Fruit fly (Drosophila melanogaster) whole organism, embryonic: Measurements from ENCODE around the gene H15.

Source experiments
- CG1024 ChIP-seq: fragments of 200-800 bp; sonication (Bioruptor generic); IDR thresholded peaks from 2 replicates; pipeline ENCODE4 v1.3.6; 2022; ENCODE audit warnings: missing biosample characterization, missing genetic modification characterization
- CG10543 ChIP-seq: fragments of 200-800 bp; sonication (Bioruptor generic); optimal IDR thresholded peaks from 3 replicates; lab custom pipeline; 2017; ENCODE audit warnings: missing biosample characterization, mild to moderate bottlenecking, missing genetic modification characterization, moderate library complexity
- CG10654 ChIP-seq: fragments of 200-800 bp; sonication (Bioruptor generic); optimal IDR thresholded peaks from 2 replicates; lab custom pipeline; 2016; ENCODE audit warnings: missing biosample characterization, missing genetic modification characterization
- CG12219 ChIP-seq: fragments of 200-800 bp; sonication (Bioruptor generic); optimal IDR thresholded peaks from 3 replicates; lab custom pipeline; 2018; ENCODE audit warnings: missing biosample characterization, mild to moderate bottlenecking, missing genetic modification characterization
- CG16813 ChIP-seq: fragments of 200-800 bp; sonication (Bioruptor generic); IDR thresholded peaks from 3 replicates; pipeline ENCODE4 v1.3.6; 2022; ENCODE audit warnings: missing biosample characterization, missing genetic modification characterization; ENCODE audit not compliant: partially characterized antibody
- CG17186 ChIP-seq: fragments of 200-800 bp; sonication (Bioruptor generic); optimal IDR thresholded peaks from 3 replicates; lab custom pipeline; 2017; ENCODE audit warnings: missing biosample characterization, missing genetic modification reagents, missing genetic modification characterization
- CG1792 ChIP-seq: fragments of 200-800 bp; sonication (Bioruptor generic); optimal IDR thresholded peaks from 2 replicates; lab custom pipeline; 2016; ENCODE audit warnings: missing biosample characterization, missing genetic modification characterization
- CG2875 ChIP-seq: fragments of 200-800 bp; sonication (Bioruptor generic); optimal IDR thresholded peaks from 2 replicates; lab custom pipeline; 2017; ENCODE audit warnings: missing biosample characterization, mild to moderate bottlenecking, missing genetic modification characterization, missing genetic modification reagents
- CG31441 ChIP-seq: fragments of 200-800 bp; sonication (Bioruptor generic); IDR thresholded peaks from 2 replicates; pipeline ENCODE4 v1.3.6; 2022; ENCODE audit warnings: missing biosample characterization, missing genetic modification characterization
- CG32767 ChIP-seq: fragments of 200-800 bp; sonication (Bioruptor generic); IDR thresholded peaks from 2 replicates; pipeline ENCODE4 v1.3.6; 2022; ENCODE audit warnings: missing biosample characterization, missing genetic modification characterization
- CG34376 ChIP-seq: fragments of 200-800 bp; sonication (Bioruptor generic); optimal IDR thresholded peaks from 2 replicates; lab custom pipeline; 2018; ENCODE audit warnings: missing biosample characterization, mild to moderate bottlenecking, missing genetic modification characterization
- CG6254 ChIP-seq: fragments of 200-800 bp; sonication (Bioruptor generic); optimal IDR thresholded peaks from 3 replicates; lab custom pipeline; 2017; ENCODE audit warnings: mild to moderate bottlenecking, missing biosample characterization, missing genetic modification reagents, missing genetic modification characterization
- CG6813 ChIP-seq: fragments of 200-800 bp; sonication (Bioruptor generic); optimal IDR thresholded peaks from 2 replicates; lab custom pipeline; 2017; ENCODE audit warnings: missing biosample characterization, missing genetic modification characterization, mild to moderate bottlenecking, moderate library complexity, missing genetic modification reagents
- CG9797 ChIP-seq: fragments of 200-800 bp; sonication (Bioruptor generic); optimal IDR thresholded peaks from 3 replicates; lab custom pipeline; 2018; ENCODE audit warnings: missing biosample characterization, mild to moderate bottlenecking, missing genetic modification characterization
- CkIIα-i1 ChIP-seq: fragments of 200-800 bp; sonication (Bioruptor generic); IDR thresholded peaks from 2 replicates; pipeline ENCODE4 v1.3.6; 2022; ENCODE audit warnings: missing biosample characterization, missing genetic modification characterization
- Dfd ChIP-seq, 2 experiments: fragments of >200 bp; optimal IDR thresholded peaks; 2 replicates each; lab custom pipeline; 2017; ENCODE audit warnings: missing biosample characterization in 2 of 2, missing genetic modification characterization in 2 of 2
- Dip2 ChIP-seq: fragments of 200-800 bp; sonication (Bioruptor generic); IDR thresholded peaks from 2 replicates; pipeline ENCODE4 v1.3.6; 2022; ENCODE audit warnings: missing biosample characterization, missing genetic modification characterization
- E2f1 ChIP-seq: fragments of 200-800 bp; sonication (Bioruptor generic); IDR thresholded peaks from 2 replicates; pipeline ENCODE4 v1.3.6; 2022; ENCODE audit warnings: missing biosample characterization, missing genetic modification characterization
- GATAe ChIP-seq: fragments of 200-800 bp; sonication (Bioruptor generic); conservative IDR thresholded peaks from 2 replicates; pipeline ENCODE4 v1.3.6; 2022; ENCODE audit warnings: missing biosample characterization, missing genetic modification characterization
- HmgZ ChIP-seq: fragments of 200-800 bp; sonication (Bioruptor generic); optimal IDR thresholded peaks from 2 replicates; lab custom pipeline; 2018; ENCODE audit warnings: missing biosample characterization, mild to moderate bottlenecking, missing genetic modification characterization
- Lhr ChIP-seq: fragments of 200-800 bp; sonication (Bioruptor generic); optimal IDR thresholded peaks from 3 replicates; lab custom pipeline; 2017; ENCODE audit warnings: mild to moderate bottlenecking, missing biosample characterization, missing genetic modification reagents, missing genetic modification characterization
- Nf-YC ChIP-seq: fragments of 200-800 bp; optimal IDR thresholded peaks from 3 replicates; lab custom pipeline; 2019; ENCODE audit warnings: missing biosample characterization, mild to moderate bottlenecking, missing genetic modification characterization, moderate library complexity
- Oaz ChIP-seq: fragments of 200-800 bp; sonication (Bioruptor generic); IDR thresholded peaks from 2 replicates; pipeline ENCODE4 v1.3.6; 2022; ENCODE audit warnings: missing biosample characterization, missing genetic modification characterization
- Optix ChIP-seq: fragments of 200-800 bp; sonication (Bioruptor generic); IDR thresholded peaks from 3 replicates; pipeline ENCODE4 v1.3.6; 2022; ENCODE audit warnings: missing biosample characterization, missing genetic modification characterization
- Ravus ChIP-seq: fragments of 200-800 bp; sonication (Bioruptor generic); IDR thresholded peaks from 2 replicates; pipeline ENCODE4 v1.3.6; 2022; ENCODE audit warnings: missing biosample characterization, missing genetic modification characterization
- Tbp ChIP-seq: fragments of >200 bp; optimal IDR thresholded peaks from 2 replicates; lab custom pipeline; 2018; ENCODE audit warnings: missing biosample characterization, missing genetic modification characterization
- Usf ChIP-seq: fragments of 200-800 bp; sonication (Bioruptor generic); optimal IDR thresholded peaks from 2 replicates; lab custom pipeline; 2017; ENCODE audit warnings: missing genotype, missing biosample characterization, missing genetic modification characterization
- YL-1 ChIP-seq: fragments of 200-800 bp; sonication (Bioruptor generic); optimal IDR thresholded peaks from 3 replicates; lab custom pipeline; 2017; ENCODE audit warnings: missing biosample characterization, mild to moderate bottlenecking, missing genetic modification characterization
- ab ChIP-seq: fragments of 200-800 bp; sonication (Bioruptor generic); optimal IDR thresholded peaks from 2 replicates; lab custom pipeline; 2016; ENCODE audit warnings: missing biosample characterization, missing genetic modification characterization
- amos ChIP-seq: fragments of 200-800 bp; sonication (Bioruptor generic); IDR thresholded peaks from 2 replicates; pipeline ENCODE4 v1.3.6; 2022; ENCODE audit warnings: missing biosample characterization, missing genetic modification characterization; ENCODE audit not compliant: partially characterized antibody
- bigmax ChIP-seq: fragments of 200-800 bp; sonication (Bioruptor generic); optimal IDR thresholded peaks from 2 replicates; lab custom pipeline; 2018; ENCODE audit warnings: missing biosample characterization, mild to moderate bottlenecking, missing genetic modification characterization
- cad ChIP-seq: fragments of >200 bp; optimal IDR thresholded peaks from 2 replicates; lab custom pipeline; 2017; ENCODE audit warnings: missing biosample characterization, missing genetic modification characterization
- chn ChIP-seq: fragments of 200-800 bp; sonication (Bioruptor generic); optimal IDR thresholded peaks from 2 replicates; lab custom pipeline; 2016; ENCODE audit warnings: missing biosample characterization, missing genetic modification characterization
- fu2 ChIP-seq: fragments of 200-800 bp; sonication (Bioruptor generic); optimal IDR thresholded peaks from 2 replicates; lab custom pipeline; 2016; ENCODE audit warnings: missing biosample characterization, missing genetic modification characterization
- h ChIP-seq: fragments of >200 bp; optimal IDR thresholded peaks from 2 replicates; lab custom pipeline; 2017
- kni ChIP-seq: fragments of 200-800 bp; sonication (Bioruptor generic); optimal IDR thresholded peaks from 3 replicates; lab custom pipeline; 2017; ENCODE audit warnings: mild to moderate bottlenecking, missing biosample characterization, missing genetic modification reagents, missing genetic modification characterization
- lola ChIP-seq, 3 experiments: fragments of >200 bp in 2 of 3; fragments of 200-800 bp in 1 of 3; sonication (Bioruptor generic) in 1 of 3; optimal IDR thresholded peaks; 2 replicates each; lab custom pipeline; 2017 to 2019; ENCODE audit warnings: missing biosample characterization in 3 of 3, missing genetic modification characterization in 3 of 3, mild to moderate bottlenecking in 1 of 3, moderate library complexity in 1 of 3
- mam ChIP-seq: fragments of 200-800 bp; sonication (Bioruptor generic); optimal IDR thresholded peaks from 3 replicates; lab custom pipeline; 2016; ENCODE audit warnings: missing biosample characterization, missing genetic modification characterization
- odd ChIP-seq: fragments of 200-800 bp; sonication (Bioruptor generic); optimal IDR thresholded peaks from 2 replicates; lab custom pipeline; 2017; ENCODE audit warnings: missing biosample characterization, mild to moderate bottlenecking, missing genetic modification characterization
- peb ChIP-seq: fragments of 200-800 bp; sonication (Bioruptor generic); IDR thresholded peaks from 2 replicates; pipeline ENCODE4 v1.3.6; 2022; ENCODE audit warnings: missing biosample characterization, missing genetic modification characterization
- schlank ChIP-seq: fragments of 200-800 bp; sonication (Bioruptor generic); optimal IDR thresholded peaks from 2 replicates; lab custom pipeline; 2018; ENCODE audit warnings: missing biosample characterization, mild to moderate bottlenecking, missing genetic modification characterization
- sens-2 ChIP-seq: fragments of 200-800 bp; sonication (Bioruptor generic); IDR thresholded peaks from 2 replicates; pipeline ENCODE4 v1.3.6; 2022; ENCODE audit warnings: missing biosample characterization, missing genetic modification characterization
- seq ChIP-seq: fragments of 200-800 bp; sonication (Bioruptor generic); IDR thresholded peaks from 2 replicates; pipeline ENCODE4 v1.3.6; 2022; ENCODE audit warnings: missing biosample characterization, missing genetic modification characterization
- so ChIP-seq: fragments of 200-800 bp; sonication (Bioruptor generic); IDR thresholded peaks from 3 replicates; pipeline ENCODE4 v1.3.6; 2022; ENCODE audit warnings: missing biosample characterization, missing genetic modification characterization
- sug ChIP-seq: fragments of 200-800 bp; optimal IDR thresholded peaks from 2 replicates; lab custom pipeline; 2019; ENCODE audit warnings: missing biosample characterization, mild to moderate bottlenecking, missing genetic modification characterization, moderate library complexity
- tgo ChIP-seq: fragments of 200-800 bp; sonication (Bioruptor generic); IDR thresholded peaks from 3 replicates; pipeline ENCODE4 v1.3.6; 2022; ENCODE audit warnings: missing biosample characterization, missing genetic modification characterization
- tin ChIP-seq: fragments of 200-800 bp; sonication (Bioruptor generic); optimal IDR thresholded peaks from 3 replicates; lab custom pipeline; 2016; ENCODE audit warnings: missing biosample characterization, missing genetic modification characterization
- tll ChIP-seq, 2 experiments: fragments of 200-800 bp in 1 of 2; fragments of >200 bp in 1 of 2; sonication (Bioruptor generic) in 1 of 2; optimal IDR thresholded peaks; 2 replicates each; lab custom pipeline; 2017 to 2019; ENCODE audit warnings: missing biosample characterization in 2 of 2, missing genetic modification characterization in 2 of 2, mild to moderate bottlenecking in 1 of 2, moderate library complexity in 1 of 2
- unc-4 ChIP-seq: fragments of 200-800 bp; sonication (Bioruptor generic); IDR thresholded peaks from 2 replicates; pipeline ENCODE4 v1.3.6; 2022; ENCODE audit warnings: missing biosample characterization, missing genetic modification characterization; ENCODE audit not compliant: partially characterized antibody
- z ChIP-seq: fragments of 200-800 bp; sonication (Bioruptor generic); IDR thresholded peaks from 3 replicates; pipeline ENCODE4 v1.3.6; 2022; ENCODE audit warnings: missing biosample characterization, missing genetic modification characterization

H15 gene

dm6 chr2L:5421570-5422004 lies 17.5 kb downstream of the H15 start (continued):
- no peak for TF ChIP-seq GATAe (GFP tag; lab: Robert Waterston, UW)
- no peak for TF ChIP-seq CG10654 (GFP tag; lab: Kevin White, UChicago)
- no peak for TF ChIP-seq Optix (GFP tag; lab: Robert Waterston, UW)
- no peak for TF ChIP-seq unc-4 (GFP tag; lab: Robert Waterston, UW)
- no peak for TF ChIP-seq h (lab: Kevin White, UChicago)
- TF ChIP-seq CkIIα-i1 (GFP tag; lab: Robert Waterston, UW): no peak
- no peak for TF ChIP-seq peb (GFP tag; lab: Robert Waterston, UW)
- peak; percentile 97 for TF ChIP-seq z
- TF ChIP-seq Usf (GFP tag; lab: Kevin White, UChicago): no peak
- TF ChIP-seq Dfd (GFP tag; optimal IDR thresholded peaks at IDR 0.05; lab: Kevin White, UChicago): no peak
- TF ChIP-seq CG31441 (GFP tag; lab: Robert Waterston, UW): no peak
- peak; percentile 92 for TF ChIP-seq Nf-YC (tag; lab: Kevin White, UChicago)
- no peak for TF ChIP-seq CG2875 (GFP tag; lab: Kevin White, UChicago)
- no peak for TF ChIP-seq YL-1 (GFP tag; lab: Kevin White, UChicago)
- no peak for TF ChIP-seq ab (GFP tag; lab: Kevin White, UChicago)
- no peak for TF ChIP-seq CG1024
- no peak for TF ChIP-seq E2f1 (GFP tag; lab: Robert Waterston, UW)
- TF ChIP-seq CG9797 (GFP tag; lab: Kevin White, UChicago): no peak
- TF ChIP-seq kni (GFP tag; lab: Kevin White, UChicago): no peak
- no peak for TF ChIP-seq bigmax (GFP tag; lab: Kevin White, UChicago)

dm6 chr2L:5425341-5425740 lies 21.3 kb downstream of the H15 start:
- TF ChIP-seq CG6254 (peak; percentile 34), odd (GFP tag; lab: Kevin White, UChicago) (peak; percentile 21), sens-2 (GFP tag; lab: Robert Waterston, UW) (0 out of 2 replicates have a peak, but pooled peaks have one; percentile 24), CG9797 (GFP tag; lab: Kevin White, UChicago) (no peak), HmgZ (no peak), lola (GFP tag; optimal IDR thresholded peaks at IDR 0.05; lab: Kevin White, UChicago) (peak in 1 of 3 experiments; percentile 37), Usf (GFP tag; lab: Kevin White, UChicago) (no peak), schlank (no peak), amos (no peak), mam (GFP tag; lab: Kevin White, UChicago) (peak; percentile 32), CG6813 (peak; percentile 61), sug (tag; lab: Kevin White, UChicago) (no peak), CG12219 (peak; percentile 21), CG10543 (GFP tag; lab: Kevin White, UChicago) (no peak), Ravus (GFP tag; lab: Robert Waterston, UW) (no peak), CG1792 (GFP tag; lab: Kevin White, UChicago) (peak; percentile 47), tll (GFP tag; optimal IDR thresholded peaks at IDR 0.05; lab: Kevin White, UChicago) (peak in 1 of 2 experiments; percentile 7), chn (GFP tag; lab: Kevin White, UChicago) (peak; percentile 35), fu2 (no peak), tgo (GFP tag; lab: Robert Waterston, UW) (peak; percentile 78), Tbp (GFP tag; lab: Kevin White, UChicago) (no peak), tin (GFP tag; lab: Kevin White, UChicago) (peak; percentile 64), Dip2 (GFP tag; lab: Robert Waterston, UW) (no peak), CG17186 (peak; percentile 23), CG32767 (GFP tag; lab: Robert Waterston, UW) (no peak; the same call in 1 of the 2 replicates), cad (GFP tag; lab: Kevin White, UChicago) (no peak), Oaz (GFP tag; lab: Robert Waterston, UW) (0 out of 2 replicates have a peak, but pooled peaks have one; percentile 20), seq (GFP tag; lab: Robert Waterston, UW) (0 out of 2 replicates have a peak, but pooled peaks have one; percentile 31), so (GFP tag; lab: Robert Waterston, UW) (peak; percentile 69), CG34376 (no peak), CG16813 (no peak), Lhr (peak; percentile 30)
